Worm (Caenorhabditis elegans) whole organism, mixed stage, embryonic: ENCODE measurements around the gene nsun-1.

Experiments
- M03D4.4 ChIP-seq: sonication (generic microtip); optimal IDR thresholded peaks from 2 replicates; lab custom pipeline; 2017; ENCODE audit warnings: mild to moderate bottlenecking, missing genetic modification characterization, missing compliant biosample characterization
- bed-3 ChIP-seq: fragments of 200-800 bp; sonication (Bioruptor generic); optimal IDR thresholded peaks from 3 replicates; lab custom pipeline; 2018; ENCODE audit warnings: mild to moderate bottlenecking, missing genetic modification characterization, moderate library complexity, missing compliant biosample characterization
- blmp-1 ChIP-seq: fragments of 150-350 bp; optimal IDR thresholded peaks from 2 replicates; lab custom pipeline; 2014; ENCODE audit warnings: missing biosample characterization, missing genetic modification characterization
- ceh-39 ChIP-seq: fragments of 150-350 bp; optimal IDR thresholded peaks from 2 replicates; lab custom pipeline; 2014; ENCODE audit warnings: missing biosample characterization, missing genetic modification characterization
- ceh-43 ChIP-seq: fragments of 200-800 bp; sonication (Bioruptor generic); optimal IDR thresholded peaks from 2 replicates; lab custom pipeline; 2018; ENCODE audit warnings: mild to moderate bottlenecking, missing genetic modification characterization, moderate library complexity, missing compliant biosample characterization
- ceh-83 ChIP-seq: fragments of 200-800 bp; sonication (Bioruptor generic); optimal IDR thresholded peaks from 2 replicates; lab custom pipeline; 2018; ENCODE audit warnings: mild to moderate bottlenecking, missing genetic modification characterization, missing compliant biosample characterization
- ces-1 ChIP-seq: fragments of 150-350 bp; optimal IDR thresholded peaks from 2 replicates; lab custom pipeline; 2014; ENCODE audit warnings: missing biosample characterization, missing genetic modification reagents, missing genetic modification characterization
- cnd-1 ChIP-seq: fragments of 200-800 bp; sonication (Bioruptor generic); optimal IDR thresholded peaks from 2 replicates; lab custom pipeline; 2018; ENCODE audit warnings: mild to moderate bottlenecking, missing genetic modification characterization, missing compliant biosample characterization
- drap-1 ChIP-seq: fragments of 200-800 bp; sonication (Bioruptor generic); optimal IDR thresholded peaks from 3 replicates; lab custom pipeline; 2018; ENCODE audit warnings: mild to moderate bottlenecking, missing genetic modification characterization, missing compliant biosample characterization
- elt-1 ChIP-seq: sonication (generic microtip); optimal IDR thresholded peaks from 2 replicates; lab custom pipeline; 2017; ENCODE audit warnings: missing genetic modification characterization, mild to moderate bottlenecking, missing compliant biosample characterization, antibody characterized with exemption, moderate library complexity, borderline replicate concordance; ENCODE audit not compliant: insufficient read depth
- elt-3 ChIP-seq: fragments of 150-350 bp; optimal IDR thresholded peaks from 2 replicates; lab custom pipeline; 2014; ENCODE audit warnings: missing biosample characterization, missing genetic modification characterization
- ham-2 ChIP-seq: fragments of 200-800 bp; sonication (Bioruptor generic); optimal IDR thresholded peaks from 2 replicates; lab custom pipeline; 2018; ENCODE audit warnings: mild to moderate bottlenecking, missing genetic modification characterization, missing compliant biosample characterization
- hlh-1 ChIP-seq: fragments of 150-350 bp; optimal IDR thresholded peaks from 2 replicates; lab custom pipeline; 2014; ENCODE audit warnings: missing biosample characterization, missing genetic modification reagents, missing genetic modification characterization
- lin-13 ChIP-seq: fragments of 150-350 bp; optimal IDR thresholded peaks from 2 replicates; lab custom pipeline; 2014; ENCODE audit warnings: missing biosample characterization, missing genetic modification characterization
- lin-32 ChIP-seq: fragments of 200-800 bp; sonication (Bioruptor generic); optimal IDR thresholded peaks from 2 replicates; lab custom pipeline; 2018; ENCODE audit warnings: mild to moderate bottlenecking, missing genetic modification characterization, missing compliant biosample characterization
- lsy-2 ChIP-seq: fragments of 150-350 bp; optimal IDR thresholded peaks from 2 replicates; lab custom pipeline; 2014; ENCODE audit warnings: missing biosample characterization, missing genetic modification characterization
- mab-5 ChIP-seq: fragments of 150-350 bp; optimal IDR thresholded peaks from 2 replicates; lab custom pipeline; 2014; ENCODE audit warnings: missing biosample characterization, missing genetic modification characterization
- mep-1 ChIP-seq: fragments of 150-350 bp; optimal IDR thresholded peaks from 2 replicates; lab custom pipeline; 2017; ENCODE audit warnings: missing biosample characterization, missing genetic modification reagents, missing genetic modification characterization, inconsistent platforms
- mls-2 ChIP-seq: sonication (generic microtip); optimal IDR thresholded peaks from 2 replicates; lab custom pipeline; 2016; ENCODE audit warnings: mild to moderate bottlenecking, missing genetic modification characterization, moderate library complexity, missing compliant biosample characterization
- nhr-12 ChIP-seq: fragments of 150-350 bp; optimal IDR thresholded peaks from 2 replicates; lab custom pipeline; 2014; ENCODE audit warnings: missing biosample characterization, missing genetic modification characterization
- nhr-2 ChIP-seq: fragments of 150-350 bp; optimal IDR thresholded peaks from 2 replicates; lab custom pipeline; 2014; ENCODE audit warnings: missing biosample characterization, missing genetic modification characterization
- nhr-237 ChIP-seq: fragments of 150-350 bp; optimal IDR thresholded peaks from 2 replicates; lab custom pipeline; 2014; ENCODE audit warnings: missing biosample characterization, missing genetic modification characterization
- nhr-28 ChIP-seq: fragments of 150-350 bp; optimal IDR thresholded peaks from 2 replicates; lab custom pipeline; 2014; ENCODE audit warnings: missing biosample characterization, missing genetic modification characterization
- nhr-76 ChIP-seq: sonication (generic microtip); optimal IDR thresholded peaks from 2 replicates; lab custom pipeline; 2017; ENCODE audit warnings: missing biosample characterization, missing genetic modification characterization
- pha-4 ChIP-seq: fragments of 150-350 bp; optimal IDR thresholded peaks from 2 replicates; lab custom pipeline; 2018; ENCODE audit warnings: missing biosample characterization, missing genetic modification reagents, missing genetic modification characterization
- sem-2 ChIP-seq: fragments of 200-800 bp; sonication (Bioruptor generic); optimal IDR thresholded peaks from 2 replicates; lab custom pipeline; 2018; ENCODE audit warnings: mild to moderate bottlenecking, missing genetic modification characterization, missing compliant biosample characterization
- snpc-4 ChIP-seq: fragments of 150-350 bp; optimal IDR thresholded peaks from 2 replicates; lab custom pipeline; 2014; ENCODE audit warnings: missing biosample characterization, missing genetic modification characterization
- sptf-1 ChIP-seq: sonication (generic microtip); optimal IDR thresholded peaks from 2 replicates; lab custom pipeline; 2017; ENCODE audit warnings: mild to moderate bottlenecking, missing genetic modification characterization, moderate library complexity, missing compliant biosample characterization
- tbx-8 ChIP-seq: fragments of 200-800 bp; sonication (Bioruptor generic); optimal IDR thresholded peaks from 2 replicates; lab custom pipeline; 2018; ENCODE audit warnings: mild to moderate bottlenecking, missing genetic modification characterization, moderate library complexity, missing compliant biosample characterization
- unc-120 ChIP-seq: sonication (generic microtip); optimal IDR thresholded peaks from 2 replicates; lab custom pipeline; 2017; ENCODE audit warnings: missing genetic modification characterization, missing compliant biosample characterization; ENCODE audit not compliant: poor library complexity, severe bottlenecking
- unc-39 ChIP-seq: fragments of 150-350 bp; optimal IDR thresholded peaks from 2 replicates; lab custom pipeline; 2014; ENCODE audit warnings: missing biosample characterization, missing genetic modification characterization
- unc-62 ChIP-seq: fragments of 150-350 bp; optimal IDR thresholded peaks from 2 replicates; lab custom pipeline; 2014; ENCODE audit warnings: missing biosample characterization, missing genetic modification reagents, missing genetic modification characterization
- zip-8 ChIP-seq: fragments of 150-350 bp; optimal IDR thresholded peaks from 2 replicates; lab custom pipeline; 2014; ENCODE audit warnings: missing biosample characterization, missing genetic modification characterization
- ztf-11 ChIP-seq: fragments of 150-350 bp; optimal IDR thresholded peaks from 2 replicates; lab custom pipeline; 2014; ENCODE audit warnings: missing biosample characterization, missing genetic modification characterization

nsun-1 gene

ce11 chrII:512630-513029, 36.9 kb upstream of the nsun-1 start:
- TF ChIP-seq unc-62 (GFP tag; lab: Kevin White, UChicago) (no peak), mab-5 (tag; lab: Kevin White, UChicago) (no peak), mep-1 (tag; lab: Kevin White, UChicago) (no peak), lsy-2 (tag; lab: Kevin White, UChicago) (no peak), tbx-8 (GFP tag; lab: Kevin White, UChicago) (no peak), blmp-1 (no peak), cnd-1 (no peak), elt-3 (tag; lab: Kevin White, UChicago) (no peak), ceh-43 (GFP tag; lab: Kevin White, UChicago) (no peak), ceh-83 (GFP tag; lab: Kevin White, UChicago) (no peak), sem-2 (GFP tag; lab: Kevin White, UChicago) (no peak), nhr-12 (no peak), unc-39 (no peak), nhr-2 (tag; lab: Kevin White, UChicago) (no peak), pha-4 (no peak), nhr-76 (tag; lab: Kevin White, UChicago) (no peak), drap-1 (no peak)

ce11 chrII:511968-512367, 36.2 kb upstream of the nsun-1 start:
- TF ChIP-seq ceh-83 (GFP tag; lab: Kevin White, UChicago) (no peak), cnd-1 (no peak), nhr-237 (tag; lab: Kevin White, UChicago) (no peak), ztf-11 (tag; lab: Kevin White, UChicago) (no peak), hlh-1 (tag; lab: Kevin White, UChicago) (no peak), bed-3 (no peak), drap-1 (no peak), unc-120 (tag; lab: Kevin White, UChicago) (no peak), blmp-1 (no peak), mep-1 (tag; lab: Kevin White, UChicago) (no peak), sptf-1 (no peak), elt-1 (tag; lab: Kevin White, UChicago) (no peak), ceh-39 (tag; lab: Kevin White, UChicago) (no peak), mab-5 (tag; lab: Kevin White, UChicago) (no peak), lin-13 (no peak), M03D4.4 (tag; lab: Kevin White, UChicago) (no peak), nhr-28 (tag; lab: Kevin White, UChicago) (no peak), sem-2 (GFP tag; lab: Kevin White, UChicago) (no peak), unc-39 (no peak), elt-3 (tag; lab: Kevin White, UChicago) (no peak)

- no peak for TF ChIP-seq ces-1
- no peak for TF ChIP-seq pha-4
- TF ChIP-seq snpc-4 = no peak
- no peak for TF ChIP-seq ceh-83 (GFP tag; lab: Kevin White, UChicago)
- no peak for TF ChIP-seq tbx-8 (GFP tag; lab: Kevin White, UChicago)
- no peak for TF ChIP-seq lin-13
- TF ChIP-seq mab-5 (tag; lab: Kevin White, UChicago) = no peak
- no peak for TF ChIP-seq sem-2 (GFP tag; lab: Kevin White, UChicago)
- no peak for TF ChIP-seq nhr-237 (tag; lab: Kevin White, UChicago)
- TF ChIP-seq unc-120 (tag; lab: Kevin White, UChicago) = no peak
- TF ChIP-seq nhr-76 (tag; lab: Kevin White, UChicago) = no peak
- TF ChIP-seq ztf-11 (tag; lab: Kevin White, UChicago) = no peak
- TF ChIP-seq mep-1 (tag; lab: Kevin White, UChicago) = no peak
- no peak for TF ChIP-seq cnd-1
- TF ChIP-seq hlh-1 (tag; lab: Kevin White, UChicago) = no peak
- no peak for TF ChIP-seq ceh-39 (tag; lab: Kevin White, UChicago)
- TF ChIP-seq bed-3 = no peak
- TF ChIP-seq ham-2 (GFP tag; lab: Kevin White, UChicago) = no peak
- TF ChIP-seq lin-32 (GFP tag; lab: Kevin White, UChicago) = no peak
- no peak for TF ChIP-seq mls-2 (tag; lab: Kevin White, UChicago)
Measured at ce11 chrII:509230-509629, 33.5 kb upstream of the nsun-1 start, which contains the start of gene srh-105. Gene srh-105 (minus strand): TSS chrII:509330.

- no peak for TF ChIP-seq lin-13
- no peak for TF ChIP-seq lsy-2 (tag; lab: Kevin White, UChicago)
- no peak for TF ChIP-seq sptf-1
- TF ChIP-seq unc-39 = no peak
- no peak for TF ChIP-seq zip-8 (tag; lab: Kevin White, UChicago)
- no peak for TF ChIP-seq mls-2 (tag; lab: Kevin White, UChicago)
- TF ChIP-seq mab-5 (tag; lab: Kevin White, UChicago) = no peak
- TF ChIP-seq sem-2 (GFP tag; lab: Kevin White, UChicago) = no peak
- TF ChIP-seq nhr-12 = no peak
- no peak for TF ChIP-seq bed-3
- no peak for TF ChIP-seq ceh-43 (GFP tag; lab: Kevin White, UChicago)
- TF ChIP-seq ham-2 (GFP tag; lab: Kevin White, UChicago) = no peak
- no peak for TF ChIP-seq pha-4
- TF ChIP-seq tbx-8 (GFP tag; lab: Kevin White, UChicago) = no peak
- no peak for TF ChIP-seq hlh-1 (tag; lab: Kevin White, UChicago)
- no peak for TF ChIP-seq blmp-1
Measured at ce11 chrII:508603-509002, 32.9 kb upstream of the nsun-1 start.
